Fruit fly (Drosophila melanogaster) whole organism, pupa: ENCODE results near the gene mrn.

ENCODE experiments used
- CG10348 ChIP-seq: fragments of 200-800 bp; sonication (Bioruptor generic); IDR thresholded peaks from 2 replicates; pipeline ENCODE4 v1.3.6; 2022; ENCODE audit warnings: missing biosample characterization, missing genetic modification characterization
- CG12605 ChIP-seq: fragments of 200-800 bp; sonication (Bioruptor generic); IDR thresholded peaks from 2 replicates; pipeline ENCODE4 v1.3.6; 2022; ENCODE audit warnings: missing biosample characterization, missing genetic modification characterization
- CG13204 ChIP-seq: fragments of 200-800 bp; sonication (Bioruptor generic); optimal IDR thresholded peaks from 2 replicates; lab custom pipeline; 2018; ENCODE audit warnings: missing biosample characterization, mild to moderate bottlenecking, missing genetic modification characterization, moderate library complexity
- CG14655 ChIP-seq: fragments of 200-800 bp; sonication (Bioruptor generic); optimal IDR thresholded peaks from 3 replicates; lab custom pipeline; 2017; ENCODE audit warnings: mild to moderate bottlenecking, missing biosample characterization, missing genetic modification reagents, missing genetic modification characterization
- CG15710 ChIP-seq: fragments of 200-800 bp; sonication (Bioruptor generic); optimal IDR thresholded peaks from 2 replicates; lab custom pipeline; 2018; ENCODE audit warnings: missing biosample characterization, mild to moderate bottlenecking, missing genetic modification characterization, moderate library complexity
- CG17806 ChIP-seq: fragments of 200-800 bp; sonication (Bioruptor generic); optimal IDR thresholded peaks from 2 replicates; lab custom pipeline; 2018; ENCODE audit warnings: missing biosample characterization, mild to moderate bottlenecking, missing genetic modification characterization, moderate library complexity
- CG32121 ChIP-seq: fragments of 200-800 bp; sonication (Bioruptor generic); IDR thresholded peaks from 2 replicates; pipeline ENCODE4 v1.3.6; 2022; ENCODE audit warnings: missing biosample characterization, missing genetic modification characterization
- CG34367 ChIP-seq: fragments of 200-800 bp; sonication (Bioruptor generic); optimal IDR thresholded peaks from 2 replicates; lab custom pipeline; 2018; ENCODE audit warnings: missing biosample characterization, mild to moderate bottlenecking, missing genetic modification characterization
- CG4496 ChIP-seq: fragments of 200-800 bp; sonication (Bioruptor generic); IDR thresholded peaks from 3 replicates; pipeline ENCODE4 v1.3.6; 2022; ENCODE audit warnings: missing biosample characterization, missing genetic modification characterization
- CG8159 ChIP-seq: fragments of 200-800 bp; sonication (Bioruptor generic); optimal IDR thresholded peaks from 3 replicates; lab custom pipeline; 2018; ENCODE audit warnings: missing biosample characterization, mild to moderate bottlenecking, missing genetic modification characterization, moderate library complexity
- CG8301 ChIP-seq: fragments of 200-800 bp; sonication (Bioruptor generic); optimal IDR thresholded peaks from 2 replicates; lab custom pipeline; 2018; ENCODE audit warnings: missing biosample characterization, mild to moderate bottlenecking, missing genetic modification characterization
- CG9948 ChIP-seq: fragments of 200-800 bp; sonication (Bioruptor generic); optimal IDR thresholded peaks from 2 replicates; lab custom pipeline; 2018; ENCODE audit warnings: missing biosample characterization, mild to moderate bottlenecking, missing genetic modification characterization, moderate library complexity
- D1 ChIP-seq: fragments of 200-800 bp; sonication (Bioruptor generic); optimal IDR thresholded peaks from 2 replicates; lab custom pipeline; 2018; ENCODE audit warnings: missing biosample characterization, mild to moderate bottlenecking, missing genetic modification characterization, moderate library complexity
- EcR ChIP-seq: fragments of 200-800 bp; sonication (Bioruptor generic); optimal IDR thresholded peaks from 3 replicates; lab custom pipeline; 2019; ENCODE audit warnings: missing biosample characterization, missing genetic modification characterization, mild to moderate bottlenecking, moderate library complexity, missing genetic modification reagents
- Ets98B ChIP-seq: fragments of 200-800 bp; sonication (Bioruptor generic); IDR thresholded peaks from 2 replicates; pipeline ENCODE4 v1.3.6; 2022; ENCODE audit warnings: missing biosample characterization, missing genetic modification characterization
- Pif1A ChIP-seq: fragments of 200-800 bp; sonication (Bioruptor generic); optimal IDR thresholded peaks from 3 replicates; lab custom pipeline; 2016; ENCODE audit warnings: missing biosample characterization, missing genetic modification characterization
- Pif1B ChIP-seq: fragments of 200-800 bp; sonication (Bioruptor generic); optimal IDR thresholded peaks from 3 replicates; lab custom pipeline; 2016; ENCODE audit warnings: missing biosample characterization, missing genetic modification characterization
- Snoo ChIP-seq: fragments of 200-800 bp; sonication (Bioruptor generic); optimal IDR thresholded peaks from 3 replicates; lab custom pipeline; 2017; ENCODE audit warnings: missing biosample characterization, mild to moderate bottlenecking, missing genetic modification characterization, inconsistent platforms
- fd96Ca ChIP-seq: fragments of 200-800 bp; sonication (Bioruptor generic); IDR thresholded peaks from 3 replicates; pipeline ENCODE4 v1.3.6; 2022; ENCODE audit warnings: missing biosample characterization, missing genetic modification characterization
- gl ChIP-seq: fragments of 200-800 bp; sonication (Bioruptor generic); optimal IDR thresholded peaks from 2 replicates; lab custom pipeline; 2018; ENCODE audit warnings: missing biosample characterization, mild to moderate bottlenecking, missing genetic modification characterization
- rn ChIP-seq: fragments of 200-800 bp; sonication (Bioruptor generic); IDR thresholded peaks from 2 replicates; pipeline ENCODE4 v1.3.6; 2022; ENCODE audit warnings: missing biosample characterization, missing genetic modification characterization

Gene mrn

DNA sequence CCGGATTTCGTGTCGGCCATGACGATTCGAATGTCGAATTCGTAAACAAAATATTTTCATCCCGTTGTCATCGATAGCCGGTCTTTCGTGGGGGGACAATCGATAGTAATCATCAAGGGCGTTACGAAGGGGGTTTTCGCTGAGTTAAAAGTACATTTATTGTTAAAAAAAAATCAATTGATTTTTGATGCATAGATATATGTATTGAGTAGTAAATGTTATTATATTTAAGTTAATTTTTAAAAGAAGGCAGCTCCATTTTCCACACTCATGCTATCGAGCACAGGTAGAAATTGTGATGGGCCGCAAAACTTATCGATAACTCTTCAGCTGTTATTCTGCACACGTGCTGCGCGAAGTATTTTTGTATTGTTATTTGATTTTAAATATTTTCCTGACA is at the start of gene mrn, which contains the start of gene CG12301:
Gene mrn, minus strand, starts transcription at position 51 of the 400 bp plus-strand sequence.
Gene CG12301, plus strand, starts transcription at position 314 of the 400 bp plus-strand sequence.
- peak; percentile 49 for TF ChIP-seq CG17806 (tag; lab: Kevin White, UChicago)
- TF ChIP-seq CG15710 (tag; lab: Kevin White, UChicago): peak; percentile 70
- peak; percentile 91 for TF ChIP-seq CG12605 (GFP tag; lab: Robert Waterston, UW)
- TF ChIP-seq CG10348 (GFP tag; lab: Robert Waterston, UW): no peak
- peak; percentile 67 for TF ChIP-seq Snoo (tag; lab: Kevin White, UChicago)
- peak; percentile 79; the same call in 1 of the 2 replicates for TF ChIP-seq CG32121 (GFP tag; lab: Robert Waterston, UW)
- TF ChIP-seq EcR: no peak
- TF ChIP-seq Pif1A: no peak
- TF ChIP-seq gl (tag; lab: Kevin White, UChicago): peak; percentile 2
- TF ChIP-seq fd96Ca (GFP tag; lab: Robert Waterston, UW): peak; percentile 89
- peak; percentile 45 for TF ChIP-seq CG34367
- TF ChIP-seq rn: peak; percentile 93
- no peak for TF ChIP-seq CG13204
- no peak for TF ChIP-seq Pif1B (GFP tag; lab: Kevin White, UChicago)
- TF ChIP-seq CG9948 (tag; lab: Kevin White, UChicago): peak; percentile 45
- TF ChIP-seq CG14655: no peak
- TF ChIP-seq CG8301 (tag; lab: Kevin White, UChicago): no peak
- no peak for TF ChIP-seq D1 (tag; lab: Kevin White, UChicago)
- no peak for TF ChIP-seq CG8159
- TF ChIP-seq Ets98B (GFP tag; lab: Robert Waterston, UW): peak; percentile 97
- TF ChIP-seq CG4496 (GFP tag; lab: Robert Waterston, UW): peak; percentile 98

- TF ChIP-seq CG10348 (GFP tag; lab: Robert Waterston, UW) (no peak), CG8301 (tag; lab: Kevin White, UChicago) (no peak), Pif1B (GFP tag; lab: Kevin White, UChicago) (no peak), gl (tag; lab: Kevin White, UChicago) (no peak), CG14655 (no peak), CG12605 (GFP tag; lab: Robert Waterston, UW) (no peak), CG8159 (no peak), CG13204 (no peak), rn (no peak), EcR (no peak), CG32121 (GFP tag; lab: Robert Waterston, UW) (no peak), Pif1A (no peak), Ets98B (GFP tag; lab: Robert Waterston, UW) (no peak), fd96Ca (GFP tag; lab: Robert Waterston, UW) (no peak)
These were observed 47.0 kb upstream of the mrn start for dm6 chr3L:15627295-15627694.

DNA sequence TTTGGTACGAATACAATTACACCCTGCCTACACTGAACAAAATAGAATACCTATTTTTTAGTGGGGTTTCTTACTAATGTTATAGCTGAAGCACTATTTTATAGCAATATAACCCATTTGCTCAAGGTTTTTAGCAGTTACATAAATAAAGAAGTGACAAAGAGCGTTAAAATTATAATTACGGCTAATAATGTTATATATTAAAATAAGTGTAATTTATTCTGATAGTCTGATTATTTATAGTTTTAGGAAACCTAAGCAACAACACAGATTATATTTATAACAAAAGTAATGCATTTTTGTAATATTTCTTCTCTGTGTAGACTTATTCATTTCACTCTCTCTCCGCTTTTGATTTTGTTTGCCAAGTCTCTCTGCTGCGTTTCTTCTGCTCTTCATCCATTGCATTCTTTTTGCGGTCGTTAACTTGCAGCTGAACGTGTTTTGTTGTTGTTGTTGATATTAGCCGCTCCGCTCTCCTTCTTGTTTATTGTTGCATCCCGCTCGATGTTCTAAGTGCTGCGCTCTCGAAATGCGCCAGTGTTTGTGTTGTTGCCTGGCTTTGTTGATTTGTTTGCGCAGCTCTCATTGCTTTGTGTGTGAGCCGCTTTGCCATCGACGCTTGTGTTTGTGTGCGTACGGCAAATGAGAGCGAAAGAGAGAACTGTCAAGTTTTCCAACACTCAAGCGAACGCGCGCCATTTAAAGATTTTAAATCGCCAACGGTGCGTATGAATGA is 45.5 kb upstream of the mrn start:
- TF ChIP-seq CG8159 (peak; percentile 97), CG32121 (GFP tag; lab: Robert Waterston, UW) (peak; percentile 96), CG17806 (tag; lab: Kevin White, UChicago) (peak; percentile 94), CG8301 (tag; lab: Kevin White, UChicago) (peak; percentile 98), CG34367 (peak; percentile 90), fd96Ca (GFP tag; lab: Robert Waterston, UW) (no peak; the same call in none of the 3 replicates), Pif1A (peak; percentile 62), rn (peak; percentile 90), EcR (peak; percentile 97), CG4496 (GFP tag; lab: Robert Waterston, UW) (peak; percentile 87), gl (tag; lab: Kevin White, UChicago) (peak; percentile 49), Ets98B (GFP tag; lab: Robert Waterston, UW) (peak; percentile 74), D1 (tag; lab: Kevin White, UChicago) (peak; percentile 93), CG14655 (peak; percentile 98), CG15710 (tag; lab: Kevin White, UChicago) (peak; percentile 96), CG9948 (tag; lab: Kevin White, UChicago) (peak; percentile 98), CG13204 (peak; percentile 64), Pif1B (GFP tag; lab: Kevin White, UChicago) (peak; percentile 78), Snoo (tag; lab: Kevin White, UChicago) (peak; percentile 96), CG10348 (GFP tag; lab: Robert Waterston, UW) (no peak; the same call in none of the 2 replicates), CG12605 (GFP tag; lab: Robert Waterston, UW) (peak; percentile 72)

dm6 chr3L:15624944-15625610 is 44.7 kb upstream of the mrn start:
- TF ChIP-seq CG13204: no peak
- TF ChIP-seq CG14655: no peak
- no peak for TF ChIP-seq CG8301 (tag; lab: Kevin White, UChicago)
- no peak for TF ChIP-seq D1 (tag; lab: Kevin White, UChicago)
- TF ChIP-seq CG9948 (tag; lab: Kevin White, UChicago): no peak
- TF ChIP-seq rn: no peak
- no peak for TF ChIP-seq Pif1A
- peak; percentile 65; the same call in 2 of the 3 replicates for TF ChIP-seq CG4496 (GFP tag; lab: Robert Waterston, UW)
- TF ChIP-seq, all 21 proteins: peak for 1

DNA sequence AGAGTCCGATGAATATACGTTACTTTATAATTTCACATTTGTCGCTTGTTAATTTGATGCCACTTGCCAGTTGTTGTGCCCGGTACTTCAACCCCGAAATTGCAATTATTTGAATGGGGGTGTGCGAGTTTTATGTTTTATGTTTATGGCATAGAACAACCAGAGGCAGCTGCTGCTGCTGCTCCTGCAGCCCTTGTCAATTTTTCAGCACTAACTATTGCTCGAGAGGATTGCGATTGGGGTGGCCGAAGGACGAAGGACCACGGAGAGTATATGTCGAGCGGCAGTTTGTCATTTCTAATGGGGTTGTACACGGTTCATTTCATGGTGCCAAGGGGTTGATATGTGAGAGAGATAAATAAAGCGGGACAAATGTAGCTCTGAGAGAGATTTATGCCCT is 43.8 kb upstream of the mrn start:
- TF ChIP-seq CG4496 (GFP tag; lab: Robert Waterston, UW): peak; percentile 11; the same call in 1 of the 3 replicates
- TF ChIP-seq CG8159: no peak
